Worm (Caenorhabditis elegans): ENCODE measurements around the gene fbxb-44.
"Not testable (repeated sequence)": the region's sequence is repeated elsewhere in the genome, so short reads cannot be mapped to it uniquely, and the experiment has no call there.

ce11 chrII:1543182-1543581 is 4.5 kb downstream of the fbxb-44 start, which contains the start of gene K05F6.4:
- TF ChIP-seq ref-1, klf-2 (GFP tag; conservative IDR thresholded peaks at IDR 0.05): not testable (repeated sequence)
